Fruit fly (Drosophila melanogaster): ENCODE results near the gene CG31917.

The CG31917 gene

dm6 chr2L:5010784-5011260 lies at the start of gene CG31917, which contains the start of the genes Tfb5 and SelT:
CG31917 (minus strand) TSS chr2L:5010834.
Tfb5 (minus strand) TSS chr2L:5010834.
SelT (plus strand) TSS chr2L:5010922.
- TF ChIP-seq psq (GFP tag; optimal IDR thresholded peaks at IDR 0.05), result peak; percentile 45
- no peak for TF ChIP-seq brk (GFP tag; optimal IDR thresholded peaks at IDR 0.05)
- peak; percentile 72 for TF ChIP-seq ey (GFP tag; optimal IDR thresholded peaks at IDR 0.05)
- TF ChIP-seq Mio (GFP tag; optimal IDR thresholded peaks at IDR 0.05), result no peak
- no peak for TF ChIP-seq Hr78 (GFP tag; optimal IDR thresholded peaks at IDR 0.05)
- peak; percentile 46 for TF ChIP-seq CG32264 (GFP tag; optimal IDR thresholded peaks at IDR 0.05)
- TF ChIP-seq Myc (optimal IDR thresholded peaks at IDR 0.05), result peak; percentile 93
- TF ChIP-seq fru (GFP tag; optimal IDR thresholded peaks at IDR 0.05), result peak; percentile 52
- TF ChIP-seq dmrt93B (GFP tag; optimal IDR thresholded peaks at IDR 0.05), result no peak
- peak; percentile 55 for TF ChIP-seq OdsH (GFP tag; optimal IDR thresholded peaks at IDR 0.05)
- no peak for TF ChIP-seq usp (GFP tag; optimal IDR thresholded peaks at IDR 0.05)
- TF ChIP-seq woc (GFP tag; optimal IDR thresholded peaks at IDR 0.05), result peak; percentile 92
- TF ChIP-seq CG9705 (GFP tag; optimal IDR thresholded peaks at IDR 0.05), result peak; percentile 37
- peak; percentile 55 for TF ChIP-seq Sp1 (GFP tag; optimal IDR thresholded peaks at IDR 0.05)
- TF ChIP-seq Hr83 (GFP tag; optimal IDR thresholded peaks at IDR 0.05; ENCODE audit: poor library complexity, severe bottlenecking), result no peak
- no peak for TF ChIP-seq dl (GFP tag; optimal IDR thresholded peaks at IDR 0.05; ENCODE audit: insufficient read depth in 1 of 2, partially characterized antibody in 2 of 2)
- peak; percentile 75 for TF ChIP-seq rgr (GFP tag; optimal IDR thresholded peaks at IDR 0.05)
- peak in 1 of 2 experiments; percentile 66 for TF ChIP-seq foxo (GFP tag; optimal IDR thresholded peaks at IDR 0.05)
- peak; percentile 45 for TF ChIP-seq sv (GFP tag; optimal IDR thresholded peaks at IDR 0.05)
- TF ChIP-seq HLH106 (tag; optimal IDR thresholded peaks at IDR 0.05), result peak; percentile 67
- peak; percentile 79 for TF ChIP-seq h (GFP tag; optimal IDR thresholded peaks at IDR 0.05)
- TF ChIP-seq Abd-B (GFP tag; optimal IDR thresholded peaks at IDR 0.05), result no peak
- no peak for TF ChIP-seq Vsx2 (GFP tag; optimal IDR thresholded peaks at IDR 0.05; ENCODE audit: partially characterized antibody)
- peak; percentile 60 for TF ChIP-seq br (GFP tag; optimal IDR thresholded peaks at IDR 0.05)

- TF ChIP-seq dl (GFP tag; optimal IDR thresholded peaks at IDR 0.05; ENCODE audit: insufficient read depth in 1 of 2, partially characterized antibody in 2 of 2), result no peak
- TF ChIP-seq sv (GFP tag; optimal IDR thresholded peaks at IDR 0.05), result peak; percentile 26
- TF ChIP-seq Jra (GFP tag; optimal IDR thresholded peaks at IDR 0.05), result peak; percentile 66
- TF ChIP-seq Dfd (GFP tag; optimal IDR thresholded peaks at IDR 0.05), result no peak
- TF ChIP-seq Sp1 (GFP tag; optimal IDR thresholded peaks at IDR 0.05), result peak; percentile 73
- TF ChIP-seq Hr78 (GFP tag; optimal IDR thresholded peaks at IDR 0.05), result no peak
- no peak for TF ChIP-seq usp (GFP tag; optimal IDR thresholded peaks at IDR 0.05)
- peak; percentile 54 for TF ChIP-seq brk (GFP tag; optimal IDR thresholded peaks at IDR 0.05)
- TF ChIP-seq jim (GFP tag; optimal IDR thresholded peaks at IDR 0.05), result no peak
- TF ChIP-seq dmrt93B (GFP tag; optimal IDR thresholded peaks at IDR 0.05), result peak; percentile 39
- no peak for TF ChIP-seq Rel (GFP tag; optimal IDR thresholded peaks at IDR 0.05)
- TF ChIP-seq Rel (tag; optimal IDR thresholded peaks at IDR 0.05), result no peak
- no peak for TF ChIP-seq Mio (GFP tag; optimal IDR thresholded peaks at IDR 0.05)
- TF ChIP-seq h (GFP tag; optimal IDR thresholded peaks at IDR 0.05), result peak; percentile 69
- TF ChIP-seq CG32264 (GFP tag; optimal IDR thresholded peaks at IDR 0.05), result no peak
- TF ChIP-seq Myc (optimal IDR thresholded peaks at IDR 0.05), result peak; percentile 91
- no peak for TF ChIP-seq GATAd (GFP tag; optimal IDR thresholded peaks at IDR 0.05)
- peak; percentile 43 for TF ChIP-seq CG9705 (GFP tag; optimal IDR thresholded peaks at IDR 0.05)
- TF ChIP-seq Abd-B (GFP tag; optimal IDR thresholded peaks at IDR 0.05), result no peak
- TF ChIP-seq OdsH (GFP tag; optimal IDR thresholded peaks at IDR 0.05), result no peak
- no peak for TF ChIP-seq lola (GFP tag; optimal IDR thresholded peaks at IDR 0.05)
- no peak for TF ChIP-seq Dif (GFP tag; optimal IDR thresholded peaks at IDR 0.05; ENCODE audit: partially characterized antibody)
- no peak for TF ChIP-seq tai (GFP tag; optimal IDR thresholded peaks at IDR 0.05)
- TF ChIP-seq HLH106 (tag; optimal IDR thresholded peaks at IDR 0.05), result peak; percentile 69
- no peak for TF ChIP-seq dsf (GFP tag; optimal IDR thresholded peaks at IDR 0.05; ENCODE audit: borderline replicate concordance)
- no peak for TF ChIP-seq CrebA (GFP tag; optimal IDR thresholded peaks at IDR 0.05; ENCODE audit: borderline replicate concordance)
- no peak for TF ChIP-seq pan (optimal IDR thresholded peaks at IDR 0.05)
- TF ChIP-seq Vsx2 (GFP tag; optimal IDR thresholded peaks at IDR 0.05; ENCODE audit: partially characterized antibody), result no peak
- no peak for TF ChIP-seq N (GFP tag; optimal IDR thresholded peaks at IDR 0.05)
- peak; percentile 5 for TF ChIP-seq Hr83 (GFP tag; optimal IDR thresholded peaks at IDR 0.05; ENCODE audit: poor library complexity, severe bottlenecking)
- TF ChIP-seq sage (GFP tag; optimal IDR thresholded peaks at IDR 0.05), result no peak
- TF ChIP-seq ey (GFP tag; optimal IDR thresholded peaks at IDR 0.05), result peak; percentile 8
- TF ChIP-seq woc (GFP tag; optimal IDR thresholded peaks at IDR 0.05), result peak; percentile 81
- TF ChIP-seq br (GFP tag; optimal IDR thresholded peaks at IDR 0.05), result peak; percentile 43
- TF ChIP-seq rgr (GFP tag; optimal IDR thresholded peaks at IDR 0.05), result peak; percentile 42
- TF ChIP-seq foxo (GFP tag; optimal IDR thresholded peaks at IDR 0.05), result peak in 1 of 2 experiments; percentile 74
- peak; percentile 10 for TF ChIP-seq Hnf4 (GFP tag; optimal IDR thresholded peaks at IDR 0.05)
- peak; percentile 41 for TF ChIP-seq psq (GFP tag; optimal IDR thresholded peaks at IDR 0.05)
- peak; percentile 66 for TF ChIP-seq fru (GFP tag; optimal IDR thresholded peaks at IDR 0.05)
Measured at dm6 chr2L:5059645-5060254, 49.1 kb upstream of the CG31917 start, which contains the start of gene Rpn11. Rpn11 (minus strand) TSS chr2L:5059790.

Measured in whole organism, wandering third instar larva.